Fruit fly (Drosophila melanogaster) whole organism, embryonic: Measurements from ENCODE around the gene Tctp.

Experiments used
- ATbp ChIP-seq: fragments of 200-800 bp; sonication (Bioruptor generic); optimal IDR thresholded peaks from 2 replicates; lab custom pipeline; 2017; ENCODE audit warnings: missing biosample characterization, mild to moderate bottlenecking, missing genetic modification characterization, missing genetic modification reagents
- Abd-B ChIP-seq: fragments of 200-800 bp; sonication (Bioruptor generic); optimal IDR thresholded peaks from 2 replicates; lab custom pipeline; 2018; ENCODE audit warnings: missing biosample characterization, mild to moderate bottlenecking, missing genetic modification characterization, moderate library complexity
- CG10431 ChIP-seq: fragments of 200-800 bp; sonication (Bioruptor generic); optimal IDR thresholded peaks from 3 replicates; lab custom pipeline; 2018; ENCODE audit warnings: missing biosample characterization, mild to moderate bottlenecking, missing genetic modification characterization
- CG11085 ChIP-seq: fragments of 200-800 bp; sonication (Bioruptor generic); IDR thresholded peaks from 2 replicates; pipeline ENCODE4 v1.3.6; 2022; ENCODE audit warnings: missing biosample characterization, missing genetic modification characterization
- CG11247 ChIP-seq: fragments of 200-800 bp; sonication (Bioruptor generic); IDR thresholded peaks from 2 replicates; pipeline ENCODE4 v1.3.6; 2022; ENCODE audit warnings: missing biosample characterization, missing genetic modification characterization
- CG11398 ChIP-seq: fragments of 200-800 bp; sonication (Bioruptor generic); optimal IDR thresholded peaks from 2 replicates; lab custom pipeline; 2016; ENCODE audit warnings: missing biosample characterization, missing genetic modification characterization
- CG12104 ChIP-seq: fragments of 200-800 bp; sonication (Bioruptor generic); optimal IDR thresholded peaks from 3 replicates; lab custom pipeline; 2016; ENCODE audit warnings: missing biosample characterization, missing genetic modification characterization
- CG14667 ChIP-seq: fragments of 200-800 bp; sonication (Bioruptor generic); IDR thresholded peaks from 2 replicates; pipeline ENCODE4 v1.3.6; 2022; ENCODE audit warnings: missing biosample characterization, missing genetic modification characterization
- CG14710 ChIP-seq: fragments of 200-800 bp; sonication (Bioruptor generic); optimal IDR thresholded peaks from 3 replicates; lab custom pipeline; 2019; ENCODE audit warnings: missing biosample characterization, mild to moderate bottlenecking, missing genetic modification characterization, moderate library complexity
- CG1529 ChIP-seq: fragments of 200-800 bp; sonication (Bioruptor generic); optimal IDR thresholded peaks from 3 replicates; lab custom pipeline; 2018; ENCODE audit warnings: missing biosample characterization, missing genetic modification characterization
- CG1647 ChIP-seq: fragments of 200-800 bp; sonication (Bioruptor generic); optimal IDR thresholded peaks from 3 replicates; lab custom pipeline; 2016; ENCODE audit warnings: missing biosample characterization, missing genetic modification characterization
- CG17359 ChIP-seq: fragments of 200-800 bp; sonication (Bioruptor generic); optimal IDR thresholded peaks from 3 replicates; lab custom pipeline; 2018; ENCODE audit warnings: missing biosample characterization, mild to moderate bottlenecking, missing genetic modification characterization, moderate library complexity
- CG2120 ChIP-seq: fragments of 200-800 bp; sonication (Bioruptor generic); optimal IDR thresholded peaks from 3 replicates; lab custom pipeline; 2016; ENCODE audit warnings: missing biosample characterization, missing genetic modification characterization
- CG2129 ChIP-seq: fragments of 200-800 bp; sonication (Bioruptor generic); IDR thresholded peaks from 2 replicates; pipeline ENCODE4 v1.3.6; 2022; ENCODE audit warnings: missing biosample characterization, missing genetic modification characterization; ENCODE audit not compliant: partially characterized antibody
- CG32767 ChIP-seq: fragments of 200-800 bp; sonication (Bioruptor generic); IDR thresholded peaks from 2 replicates; pipeline ENCODE4 v1.3.6; 2022; ENCODE audit warnings: missing biosample characterization, missing genetic modification characterization
- CG6175 ChIP-seq: fragments of 200-800 bp; sonication (Bioruptor generic); IDR thresholded peaks from 3 replicates; pipeline ENCODE4 v1.3.6; 2022; ENCODE audit warnings: missing biosample characterization, missing genetic modification characterization
- CG6791 ChIP-seq: fragments of 200-800 bp; sonication (Bioruptor generic); IDR thresholded peaks from 3 replicates; pipeline ENCODE4 v1.3.6; 2022; ENCODE audit warnings: missing biosample characterization, missing genetic modification characterization; ENCODE audit not compliant: partially characterized antibody
- CG7357 ChIP-seq: fragments of 200-800 bp; sonication (Bioruptor generic); IDR thresholded peaks from 3 replicates; pipeline ENCODE4 v1.3.6; 2022; ENCODE audit warnings: missing biosample characterization, missing genetic modification characterization
- CG7963 ChIP-seq: fragments of 200-800 bp; sonication (Bioruptor generic); IDR thresholded peaks from 3 replicates; pipeline ENCODE4 v1.3.6; 2022; ENCODE audit warnings: missing biosample characterization, missing genetic modification characterization; ENCODE audit not compliant: partially characterized antibody
- CG8944 ChIP-seq: fragments of 200-800 bp; sonication (Bioruptor generic); optimal IDR thresholded peaks from 3 replicates; lab custom pipeline; 2016; ENCODE audit warnings: missing biosample characterization, missing genetic modification characterization
- Dip3 ChIP-seq: fragments of 200-800 bp; sonication (Bioruptor generic); optimal IDR thresholded peaks from 3 replicates; lab custom pipeline; 2016; ENCODE audit warnings: missing biosample characterization, missing genetic modification characterization
- E2f1 ChIP-seq: fragments of 200-800 bp; sonication (Bioruptor generic); IDR thresholded peaks from 2 replicates; pipeline ENCODE4 v1.3.6; 2022; ENCODE audit warnings: missing biosample characterization, missing genetic modification characterization
- GATAe ChIP-seq: fragments of 200-800 bp; sonication (Bioruptor generic); conservative IDR thresholded peaks from 2 replicates; pipeline ENCODE4 v1.3.6; 2022; ENCODE audit warnings: missing biosample characterization, missing genetic modification characterization
- Hr3 ChIP-seq: fragments of 200-800 bp; sonication (Bioruptor generic); optimal IDR thresholded peaks from 3 replicates; lab custom pipeline; 2016; ENCODE audit warnings: missing biosample characterization, missing genetic modification characterization
- Myb ChIP-seq: fragments of 200-800 bp; sonication (Bioruptor generic); optimal IDR thresholded peaks from 2 replicates; lab custom pipeline; 2016; ENCODE audit warnings: missing biosample characterization, missing genetic modification characterization
- Oaz ChIP-seq: fragments of 200-800 bp; sonication (Bioruptor generic); IDR thresholded peaks from 2 replicates; pipeline ENCODE4 v1.3.6; 2022; ENCODE audit warnings: missing biosample characterization, missing genetic modification characterization
- Rx ChIP-seq: fragments of 200-800 bp; sonication (Bioruptor generic); IDR thresholded peaks from 2 replicates; pipeline ENCODE4 v1.3.6; 2022; ENCODE audit warnings: missing biosample characterization, missing genetic modification characterization
- amos ChIP-seq: fragments of 200-800 bp; sonication (Bioruptor generic); IDR thresholded peaks from 2 replicates; pipeline ENCODE4 v1.3.6; 2022; ENCODE audit warnings: missing biosample characterization, missing genetic modification characterization; ENCODE audit not compliant: partially characterized antibody
- chm ChIP-seq: fragments of 200-800 bp; sonication (Bioruptor generic); IDR thresholded peaks from 2 replicates; pipeline ENCODE4 v1.3.6; 2022; ENCODE audit warnings: missing biosample characterization, missing genetic modification characterization
- da ChIP-seq: fragments of 200-800 bp; sonication (Bioruptor generic); optimal IDR thresholded peaks from 2 replicates; lab custom pipeline; 2016; ENCODE audit warnings: missing biosample characterization, missing genetic modification characterization
- dan ChIP-seq: fragments of 200-800 bp; sonication (Bioruptor generic); IDR thresholded peaks from 2 replicates; pipeline ENCODE4 v1.3.6; 2022; ENCODE audit warnings: missing biosample characterization, missing genetic modification characterization
- dysf ChIP-seq: fragments of 200-800 bp; sonication (Bioruptor generic); IDR thresholded peaks from 3 replicates; pipeline ENCODE4 v1.3.6; 2022; ENCODE audit warnings: missing biosample characterization, missing genetic modification characterization
- emc ChIP-seq: fragments of 200-800 bp; sonication (Bioruptor generic); optimal IDR thresholded peaks from 2 replicates; lab custom pipeline; 2016; ENCODE audit warnings: missing biosample characterization, missing genetic modification characterization
- eve ChIP-seq, 2 experiments: fragments of >200 bp; optimal IDR thresholded peaks; 2 replicates each; lab custom pipeline; 2017; ENCODE audit warnings: missing biosample characterization in 2 of 2, missing genetic modification characterization in 2 of 2
- exex ChIP-seq: fragments of 200-800 bp; sonication (Bioruptor generic); optimal IDR thresholded peaks from 4 replicates; lab custom pipeline; 2018; ENCODE audit warnings: missing biosample characterization, mild to moderate bottlenecking, missing genetic modification characterization, moderate library complexity
- fd3F ChIP-seq: fragments of 200-800 bp; sonication (Bioruptor generic); optimal IDR thresholded peaks from 2 replicates; lab custom pipeline; 2018; ENCODE audit warnings: missing biosample characterization, mild to moderate bottlenecking, missing genetic modification characterization, moderate library complexity
- h ChIP-seq: fragments of >200 bp; optimal IDR thresholded peaks from 2 replicates; lab custom pipeline; 2017
- hkb ChIP-seq, 2 experiments: fragments of 200-800 bp in 1 of 2; fragments of >200 bp in 1 of 2; sonication (Bioruptor generic) in 1 of 2; IDR thresholded peaks in 1 of 2; optimal IDR thresholded peaks in 1 of 2; 2 replicates each; pipeline versions ENCODE4 v1.3.6 to Lab custom; 2017 to 2022; ENCODE audit warnings: missing biosample characterization in 1 of 2, missing genetic modification characterization in 1 of 2
- hth ChIP-seq: fragments of >200 bp; optimal IDR thresholded peaks from 2 replicates; lab custom pipeline; 2017; ENCODE audit warnings: inconsistent platforms
- kay ChIP-seq: fragments of 200-800 bp; sonication (Bioruptor generic); optimal IDR thresholded peaks from 2 replicates; lab custom pipeline; 2016; ENCODE audit warnings: missing biosample characterization, missing genetic modification characterization
- knrl ChIP-seq: fragments of 200-800 bp; sonication (Bioruptor generic); IDR thresholded peaks from 3 replicates; pipeline ENCODE4 v1.3.6; 2022; ENCODE audit warnings: missing biosample characterization, missing genetic modification characterization; ENCODE audit not compliant: partially characterized antibody
- oc ChIP-seq: fragments of 200-800 bp; sonication (Bioruptor generic); optimal IDR thresholded peaks from 2 replicates; lab custom pipeline; 2018; ENCODE audit warnings: missing biosample characterization, mild to moderate bottlenecking, missing genetic modification characterization, moderate library complexity
- peb ChIP-seq: fragments of 200-800 bp; sonication (Bioruptor generic); IDR thresholded peaks from 2 replicates; pipeline ENCODE4 v1.3.6; 2022; ENCODE audit warnings: missing biosample characterization, missing genetic modification characterization
- ranshi ChIP-seq: fragments of 200-800 bp; sonication (Bioruptor generic); IDR thresholded peaks from 2 replicates; pipeline ENCODE4 v1.3.6; 2022; ENCODE audit warnings: missing biosample characterization, missing genetic modification characterization
- rib ChIP-seq: fragments of 200-800 bp; sonication (Bioruptor generic); IDR thresholded peaks from 2 replicates; pipeline ENCODE4 v1.3.6; 2022; ENCODE audit warnings: missing biosample characterization, missing genetic modification characterization
- sc ChIP-seq, 3 experiments: fragments of >200 bp in 2 of 3; fragments of 200-800 bp in 1 of 3; sonication (Bioruptor generic) in 1 of 3; optimal IDR thresholded peaks; 2 replicates in 2 of 3; 3 replicates in 1 of 3; lab custom pipeline; 2017; ENCODE audit warnings: mild to moderate bottlenecking in 1 of 3, missing biosample characterization in 1 of 3, missing genetic modification characterization in 1 of 3, missing genetic modification reagents in 1 of 3
- sob ChIP-seq: fragments of 200-800 bp; sonication (Bioruptor generic); IDR thresholded peaks from 2 replicates; pipeline ENCODE4 v1.3.6; 2022; ENCODE audit warnings: missing biosample characterization, missing genetic modification characterization
- sr ChIP-seq: fragments of 200-800 bp; sonication (Bioruptor generic); IDR thresholded peaks from 3 replicates; pipeline ENCODE4 v1.3.6; 2022; ENCODE audit warnings: missing biosample characterization, missing genetic modification characterization
- stc ChIP-seq: fragments of 200-800 bp; sonication (Bioruptor generic); IDR thresholded peaks from 2 replicates; pipeline ENCODE4 v1.3.6; 2022; ENCODE audit warnings: missing biosample characterization, missing genetic modification characterization
- ttk ChIP-seq: fragments of 200-800 bp; sonication (Bioruptor generic); IDR thresholded peaks from 2 replicates; pipeline ENCODE4 v2.1.2; 2022; ENCODE audit warnings: missing biosample characterization, missing genetic modification characterization
- zfh1 ChIP-seq: fragments of 200-800 bp; sonication (Bioruptor generic); IDR thresholded peaks from 3 replicates; pipeline ENCODE4 v1.3.6; 2022; ENCODE audit warnings: missing biosample characterization, missing genetic modification characterization

Tctp gene

dm6 chr3R:11200885-11201421 is 9.1 kb upstream of the Tctp start (continued):
- TF ChIP-seq sr (GFP tag; lab: Robert Waterston, UW) (no peak), Myb (GFP tag; lab: Kevin White, UChicago) (no peak), CG32767 (GFP tag; lab: Robert Waterston, UW) (peak; percentile 46; the same call in 1 of the 2 replicates), stc (GFP tag; lab: Robert Waterston, UW) (0 out of 2 replicates have a peak, but pooled peaks have one; percentile 23), CG11398 (GFP tag; lab: Kevin White, UChicago) (no peak), amos (GFP tag; lab: Robert Waterston, UW) (no peak), dan (no peak), Dip3 (peak; percentile 39), CG7357 (GFP tag; lab: Robert Waterston, UW) (peak; percentile 40; the same call in 1 of the 3 replicates), zfh1 (peak; percentile 58; the same call in 1 of the 3 replicates), CG8944 (no peak), emc (GFP tag; lab: Kevin White, UChicago) (no peak), h (no peak), dysf (GFP tag; lab: Robert Waterston, UW) (peak; percentile 73), CG7963 (no peak), exex (tag; lab: Kevin White, UChicago) (peak; percentile 65), peb (no peak), da (GFP tag; lab: Kevin White, UChicago) (no peak), E2f1 (peak; percentile 56), CG2129 (GFP tag; lab: Robert Waterston, UW) (no peak), sc (optimal IDR thresholded peaks at IDR 0.05; lab: Kevin White, UChicago) (no peak), sc (GFP tag; optimal IDR thresholded peaks at IDR 0.05; lab: Kevin White, UChicago) (peak; percentile 18), CG1529 (GFP tag; lab: Kevin White, UChicago) (no peak), sob (peak; percentile 73; the same call in 1 of the 2 replicates), CG14710 (tag; lab: Kevin White, UChicago) (no peak), eve (GFP tag; optimal IDR thresholded peaks at IDR 0.05; lab: Kevin White, UChicago) (no peak), fd3F (GFP tag; lab: Kevin White, UChicago) (peak; percentile 15), ranshi (GFP tag; lab: Robert Waterston, UW) (0 out of 2 replicates have a peak, but pooled peaks have one; percentile 63), CG6175 (0 out of 3 replicates have a peak, but pooled peaks have one; percentile 50), Rx (GFP tag; lab: Robert Waterston, UW) (no peak), CG2120 (peak; percentile 81), chm (no peak), hth (lab: Kevin White, UChicago) (no peak), Oaz (GFP tag; lab: Robert Waterston, UW) (no peak), hkb (optimal IDR thresholded peaks at IDR 0.05; lab: Kevin White, UChicago) (no peak), hkb (GFP tag; IDR thresholded peaks at IDR 0.05; lab: Robert Waterston, UW) (peak; percentile 60; the same call in 1 of the 2 replicates), rib (GFP tag; lab: Robert Waterston, UW) (no peak), CG14667 (GFP tag; lab: Robert Waterston, UW) (no peak), CG11247 (GFP tag; lab: Robert Waterston, UW) (peak; percentile 57), CG12104 (GFP tag; lab: Kevin White, UChicago) (peak; percentile 51), CG1647 (GFP tag; lab: Kevin White, UChicago) (no peak), Hr3 (GFP tag; lab: Kevin White, UChicago) (peak; percentile 41), GATAe (GFP tag; lab: Robert Waterston, UW) (peak; percentile 87), CG10431 (no peak), CG17359 (tag; lab: Kevin White, UChicago) (peak; percentile 55), kay (GFP tag; lab: Kevin White, UChicago) (peak; percentile 53), CG6791 (GFP tag; lab: Robert Waterston, UW) (no peak), ATbp (GFP tag; lab: Kevin White, UChicago) (no peak), oc (tag; lab: Kevin White, UChicago) (peak; percentile 19), ttk (GFP tag; lab: Robert Waterston, UW) (peak; percentile 52), Abd-B (peak; percentile 40), CG11085 (GFP tag; lab: Robert Waterston, UW) (no peak), knrl (GFP tag; lab: Robert Waterston, UW) (no peak)
